Fruit fly (Drosophila melanogaster): ENCODE measurements around the gene CG42556.

- no peak for TF ChIP-seq usp (GFP tag; optimal IDR thresholded peaks at IDR 0.05)
- no peak for TF ChIP-seq Myc (optimal IDR thresholded peaks at IDR 0.05)
- TF ChIP-seq fru (GFP tag; optimal IDR thresholded peaks at IDR 0.05): no peak
- TF ChIP-seq HLH106 (tag; optimal IDR thresholded peaks at IDR 0.05): no peak
- TF ChIP-seq Abd-B (GFP tag; optimal IDR thresholded peaks at IDR 0.05): no peak
Observed at dm6 chr2L:16882871-16883849, 6.5 kb upstream of the CG42556 start.
